Worm (Caenorhabditis elegans): ENCODE data around the gene aptf-1.
A peak's percentile ranks its signal among the peaks of the same experiment; 100 is the strongest.

Gene aptf-1

DNA sequence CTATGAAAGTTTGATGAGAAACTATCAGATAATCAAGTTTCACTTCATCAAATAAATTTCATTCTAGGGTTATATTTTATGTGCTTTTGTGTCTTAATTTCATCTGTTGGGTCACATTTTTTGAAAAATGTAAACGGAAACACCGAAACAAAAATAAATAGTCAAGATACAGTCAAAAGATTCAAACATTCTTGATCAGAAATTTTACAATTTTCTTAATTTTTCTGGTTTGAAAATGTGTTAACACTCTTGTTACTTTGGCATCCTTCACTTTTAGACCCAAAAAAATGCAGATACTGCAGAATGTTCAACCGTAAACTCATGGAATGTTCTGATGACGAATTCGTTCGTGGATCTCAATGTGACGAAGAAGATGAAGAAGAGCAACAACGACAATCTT is at the start of gene aptf-1:
aptf-1 (plus strand) TSS at position 301 of the 400 bp plus-strand sequence.
- no peak for TF ChIP-seq snpc-4 (tag; optimal IDR thresholded peaks at IDR 0.05)
- no peak for TF ChIP-seq hmg-11 (tag; optimal IDR thresholded peaks at IDR 0.05)
- TF ChIP-seq nhr-77 (tag; optimal IDR thresholded peaks at IDR 0.05), result no peak
- TF ChIP-seq nhr-237 (tag; optimal IDR thresholded peaks at IDR 0.05), result no peak
- TF ChIP-seq daf-12 (tag; optimal IDR thresholded peaks at IDR 0.05), result no peak
- TF ChIP-seq fkh-10 (GFP tag; optimal IDR thresholded peaks at IDR 0.05), result no peak
- TF ChIP-seq lsy-12 (tag; optimal IDR thresholded peaks at IDR 0.05), result no peak
- no peak for TF ChIP-seq mdl-1 (tag; optimal IDR thresholded peaks at IDR 0.05)

DNA sequence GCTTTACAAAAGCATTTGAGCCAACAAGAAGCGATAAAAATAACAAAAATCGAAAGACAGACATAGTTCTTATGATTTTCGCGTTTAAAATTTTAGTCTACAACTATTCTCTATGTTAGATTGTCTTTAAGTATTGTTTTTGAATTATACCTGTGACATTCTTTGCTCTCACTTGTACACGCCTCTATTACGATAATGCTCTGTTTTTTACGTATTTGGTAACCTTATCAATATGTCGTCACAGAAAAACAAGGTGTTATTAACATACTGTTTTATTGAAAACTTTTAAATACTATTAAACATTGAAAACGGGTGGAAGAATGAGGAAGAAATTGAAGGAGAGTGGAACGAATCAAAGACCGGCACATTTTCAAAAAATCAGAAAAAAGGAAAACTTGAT is 47.5 kb upstream of the aptf-1 start, which contains the start of gene spp-11:
spp-11 (minus strand) TSS at position 101 of the 400 bp plus-strand sequence.
- no peak for TF ChIP-seq skn-1 (tag; optimal IDR thresholded peaks at IDR 0.05)
- no peak for TF ChIP-seq nhr-77 (tag; optimal IDR thresholded peaks at IDR 0.05)
- no peak for TF ChIP-seq ceh-16 (tag; optimal IDR thresholded peaks at IDR 0.05)
- TF ChIP-seq elt-2 (tag; optimal IDR thresholded peaks at IDR 0.05), result no peak
- no peak for TF ChIP-seq fkh-2 (tag; optimal IDR thresholded peaks at IDR 0.05)
- no peak for TF ChIP-seq snpc-4 (tag; optimal IDR thresholded peaks at IDR 0.05)
- no peak for TF ChIP-seq mdl-1 (tag; optimal IDR thresholded peaks at IDR 0.05)
- no peak for TF ChIP-seq ztf-4 (tag; optimal IDR thresholded peaks at IDR 0.05)
- TF ChIP-seq aly-2 (tag; optimal IDR thresholded peaks at IDR 0.05), result no peak
- TF ChIP-seq R02D3.7 (tag; optimal IDR thresholded peaks at IDR 0.05), result no peak
- no peak for TF ChIP-seq elt-1 (tag; optimal IDR thresholded peaks at IDR 0.05)

DNA sequence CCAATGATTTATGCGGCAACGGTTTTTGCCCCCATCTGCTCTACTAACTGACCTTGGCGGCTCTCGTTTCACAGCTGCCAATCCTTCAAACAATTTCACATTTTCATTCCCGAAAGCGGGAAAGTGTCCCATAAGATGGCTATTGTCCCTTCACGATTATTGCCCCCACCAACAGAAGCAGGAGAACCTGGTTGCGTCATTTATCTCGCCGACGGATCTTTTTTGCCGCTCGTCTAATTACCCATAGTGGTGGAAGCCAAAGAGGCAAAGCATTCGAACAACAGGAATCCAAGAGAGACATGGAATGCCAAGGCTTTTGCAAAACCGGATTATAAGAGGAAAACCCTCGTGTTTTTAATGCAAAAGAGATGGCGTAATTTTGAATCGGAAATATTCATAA is 45.7 kb upstream of the aptf-1 start:
- TF ChIP-seq daf-12 (tag; optimal IDR thresholded peaks at IDR 0.05) (no peak), ama-1 (optimal IDR thresholded peaks at IDR 0.05) (peak; percentile 24), lin-15B (tag; optimal IDR thresholded peaks at IDR 0.05) (no peak), nhr-23 (tag; optimal IDR thresholded peaks at IDR 0.05) (no peak), pha-4 (tag; optimal IDR thresholded peaks at IDR 0.05) (no peak), nhr-28 (tag; optimal IDR thresholded peaks at IDR 0.05) (no peak), nhr-237 (tag; optimal IDR thresholded peaks at IDR 0.05) (no peak), tbx-2 (tag; optimal IDR thresholded peaks at IDR 0.05) (no peak), ztf-4 (tag; optimal IDR thresholded peaks at IDR 0.05) (no peak), nhr-25 (tag; optimal IDR thresholded peaks at IDR 0.05) (peak; percentile 37), lin-39 (tag; optimal IDR thresholded peaks at IDR 0.05) (no peak), nhr-76 (tag; optimal IDR thresholded peaks at IDR 0.05) (no peak), fos-1 (tag; optimal IDR thresholded peaks at IDR 0.05) (no peak), mml-1 (tag; optimal IDR thresholded peaks at IDR 0.05) (no peak), R02D3.7 (tag; optimal IDR thresholded peaks at IDR 0.05) (no peak)

DNA sequence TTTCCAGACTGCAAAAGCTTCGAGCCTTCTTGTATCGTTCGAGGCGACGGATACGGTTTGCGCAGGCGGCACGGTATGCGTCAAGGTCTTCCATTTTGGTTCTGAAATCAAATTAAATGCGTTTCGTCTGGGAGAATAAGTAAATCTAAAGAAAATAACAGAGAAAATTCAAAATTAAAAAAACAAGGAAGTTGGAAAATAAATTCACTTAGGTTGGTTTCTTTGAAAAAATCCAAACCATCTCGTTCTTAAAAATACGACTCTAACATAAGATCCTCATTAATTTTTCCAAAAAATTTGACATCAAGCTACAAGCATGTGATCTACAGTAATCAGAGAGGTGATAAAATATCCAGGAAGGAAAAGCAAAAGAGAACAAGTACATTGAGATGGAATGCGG is 44.6 kb upstream of the aptf-1 start, which contains the start of gene T25D10.4:
T25D10.4 (minus strand) TSS at position 101 of the 400 bp plus-strand sequence.
- TF ChIP-seq ceh-16 (tag; optimal IDR thresholded peaks at IDR 0.05) (no peak), aly-2 (tag; optimal IDR thresholded peaks at IDR 0.05) (no peak), ZK546.5 (tag; optimal IDR thresholded peaks at IDR 0.05) (no peak), unc-62 (GFP tag; optimal IDR thresholded peaks at IDR 0.05) (no peak), ceh-28 (tag; optimal IDR thresholded peaks at IDR 0.05) (no peak), zag-1 (tag; optimal IDR thresholded peaks at IDR 0.05) (no peak), lin-15B (tag; optimal IDR thresholded peaks at IDR 0.05) (no peak), snpc-4 (tag; optimal IDR thresholded peaks at IDR 0.05) (no peak), mdl-1 (tag; optimal IDR thresholded peaks at IDR 0.05) (no peak), jun-1 (tag; optimal IDR thresholded peaks at IDR 0.05) (no peak)

DNA sequence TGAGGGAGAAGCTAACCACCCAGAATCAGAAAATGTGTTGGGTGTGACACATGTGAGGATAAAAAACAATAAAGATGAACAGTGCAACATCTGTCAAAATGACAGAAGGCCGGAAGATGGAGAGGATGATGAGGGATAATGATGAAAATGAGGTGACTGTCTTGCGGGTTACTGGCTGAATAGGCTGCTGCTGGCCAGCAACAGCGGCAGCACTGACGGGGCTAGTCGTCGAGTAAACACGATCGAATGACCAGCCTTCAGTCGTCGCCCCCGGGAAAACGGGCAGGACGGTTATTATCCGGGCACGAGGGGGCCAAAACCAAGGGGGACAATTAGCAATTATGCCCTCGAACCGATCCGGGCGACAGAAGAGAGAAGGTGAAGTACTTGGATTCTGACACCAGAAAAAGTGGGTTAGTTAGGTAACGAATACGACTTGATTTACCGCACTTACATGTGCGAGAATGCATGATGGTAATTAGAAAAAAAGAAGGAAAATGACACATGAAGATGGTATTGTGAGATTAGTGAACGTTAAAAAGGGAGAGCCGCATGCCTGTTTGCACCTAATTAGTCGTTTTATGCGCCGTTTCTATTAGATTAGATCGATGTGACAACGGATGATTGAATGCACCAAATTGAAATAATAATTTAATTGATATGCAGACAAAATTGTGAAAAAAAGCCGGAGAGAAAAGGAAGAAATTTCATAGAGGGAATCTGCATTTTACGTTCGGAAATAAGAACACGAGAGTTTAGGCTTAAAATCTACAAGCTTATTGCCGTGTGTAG is 42.9 kb upstream of the aptf-1 start:
- TF ChIP-seq nfya-1 (tag; optimal IDR thresholded peaks at IDR 0.05; ENCODE audit: insufficient read depth), result no peak
- TF ChIP-seq elt-2 (tag; optimal IDR thresholded peaks at IDR 0.05), result no peak
- TF ChIP-seq lsy-12 (tag; optimal IDR thresholded peaks at IDR 0.05), result no peak
- no peak for TF ChIP-seq egl-5 (tag; optimal IDR thresholded peaks at IDR 0.05)
- no peak for TF ChIP-seq nhr-67 (tag; optimal IDR thresholded peaks at IDR 0.05)
- no peak for TF ChIP-seq nhr-43 (tag; optimal IDR thresholded peaks at IDR 0.05; ENCODE audit: poor library complexity, severe bottlenecking)
- TF ChIP-seq tbx-2 (tag; optimal IDR thresholded peaks at IDR 0.05), result no peak
- TF ChIP-seq ZK546.5 (tag; optimal IDR thresholded peaks at IDR 0.05), result no peak
- no peak for TF ChIP-seq lin-15B (tag; optimal IDR thresholded peaks at IDR 0.05)
- TF ChIP-seq fkh-10 (GFP tag; optimal IDR thresholded peaks at IDR 0.05), result no peak
- no peak for TF ChIP-seq unc-62 (GFP tag; optimal IDR thresholded peaks at IDR 0.05)
